Fruit fly (Drosophila melanogaster) whole organism, prepupa: Measurements from ENCODE around the gene Ets97D.

Experiments
- Blimp-1 ChIP-seq: fragments of 200-800 bp; sonication (Bioruptor generic); optimal IDR thresholded peaks from 3 replicates; lab custom pipeline; 2017; ENCODE audit warnings: missing biosample characterization, missing genetic modification characterization, mild to moderate bottlenecking, moderate library complexity, missing genetic modification reagents
- CG10631 ChIP-seq: fragments of 200-800 bp; sonication (Bioruptor generic); optimal IDR thresholded peaks from 2 replicates; lab custom pipeline; 2016; ENCODE audit warnings: missing biosample characterization, missing genetic modification characterization
- CG10669 ChIP-seq: fragments of 200-800 bp; sonication (Bioruptor generic); optimal IDR thresholded peaks from 3 replicates; lab custom pipeline; 2018; ENCODE audit warnings: missing biosample characterization, mild to moderate bottlenecking, missing genetic modification characterization, moderate library complexity
- CG11762 ChIP-seq: fragments of 200-800 bp; sonication (Bioruptor generic); optimal IDR thresholded peaks from 3 replicates; lab custom pipeline; 2016; ENCODE audit warnings: missing biosample characterization, missing genetic modification characterization; ENCODE audit not compliant: insufficient read depth
- CG1621 ChIP-seq: fragments of 200-800 bp; sonication (Bioruptor generic); optimal IDR thresholded peaks from 3 replicates; lab custom pipeline; 2018; ENCODE audit warnings: missing biosample characterization, mild to moderate bottlenecking, missing genetic modification characterization
- CG3032 ChIP-seq: fragments of 200-800 bp; optimal IDR thresholded peaks from 2 replicates; lab custom pipeline; 2019; ENCODE audit warnings: missing biosample characterization, mild to moderate bottlenecking, missing genetic modification characterization, moderate library complexity
- CG32006 ChIP-seq: fragments of 200-800 bp; sonication (Bioruptor generic); optimal IDR thresholded peaks from 3 replicates; lab custom pipeline; 2017; ENCODE audit warnings: missing biosample characterization, mild to moderate bottlenecking, missing genetic modification characterization
- CG34406 ChIP-seq: fragments of 200-800 bp; sonication (Bioruptor generic); optimal IDR thresholded peaks from 3 replicates; lab custom pipeline; 2016; ENCODE audit warnings: missing biosample characterization, missing genetic modification characterization
- CG6163 ChIP-seq: fragments of 200-800 bp; sonication (Bioruptor generic); IDR thresholded peaks from 3 replicates; pipeline ENCODE4 v1.3.6; 2022; ENCODE audit warnings: missing biosample characterization, missing genetic modification characterization
- CG6276 ChIP-seq: fragments of 200-800 bp; sonication (Bioruptor generic); optimal IDR thresholded peaks from 2 replicates; lab custom pipeline; 2017; ENCODE audit warnings: missing biosample characterization, mild to moderate bottlenecking, missing genetic modification characterization
- CG6854 ChIP-seq: fragments of 200-800 bp; sonication (Bioruptor generic); optimal IDR thresholded peaks from 2 replicates; lab custom pipeline; 2017; ENCODE audit warnings: missing biosample characterization, mild to moderate bottlenecking, missing genetic modification characterization
- CG7368 ChIP-seq: fragments of 200-800 bp; sonication (Bioruptor generic); optimal IDR thresholded peaks from 3 replicates; lab custom pipeline; 2016; ENCODE audit warnings: missing biosample characterization, missing genetic modification characterization
- CG8119 ChIP-seq: fragments of 200-800 bp; sonication (Bioruptor generic); IDR thresholded peaks from 3 replicates; pipeline ENCODE4 v1.3.6; 2022; ENCODE audit warnings: missing biosample characterization, missing genetic modification characterization
- CG8319 ChIP-seq: fragments of 200-800 bp; sonication (Bioruptor generic); optimal IDR thresholded peaks from 3 replicates; lab custom pipeline; 2016; ENCODE audit warnings: missing biosample characterization, missing genetic modification characterization
- CG8632 ChIP-seq: fragments of 200-800 bp; sonication (Bioruptor generic); optimal IDR thresholded peaks from 3 replicates; lab custom pipeline; 2016; ENCODE audit warnings: missing biosample characterization, missing genetic modification characterization
- Eip75B ChIP-seq: fragments of 200-800 bp; sonication (Bioruptor generic); optimal IDR thresholded peaks from 3 replicates; lab custom pipeline; 2016; ENCODE audit warnings: missing biosample characterization, missing genetic modification characterization
- Eip78C ChIP-seq: fragments of 200-800 bp; sonication (Bioruptor generic); peaks from one replicate; lab custom pipeline; 2016; ENCODE audit warnings: missing biosample characterization, missing genetic modification characterization
- Eip93F ChIP-seq: fragments of 200-800 bp; sonication (Bioruptor generic); optimal IDR thresholded peaks from 2 replicates; lab custom pipeline; 2016; ENCODE audit warnings: missing biosample characterization, mild to moderate bottlenecking, missing genetic modification characterization
- Ets96B ChIP-seq: fragments of 200-800 bp; optimal IDR thresholded peaks from 2 replicates; lab custom pipeline; 2019; ENCODE audit warnings: missing biosample characterization, mild to moderate bottlenecking, missing genetic modification characterization, moderate library complexity
- Hr39 ChIP-seq: fragments of 200-800 bp; sonication (Bioruptor generic); optimal IDR thresholded peaks from 2 replicates; lab custom pipeline; 2016; ENCODE audit warnings: missing biosample characterization, missing genetic modification characterization
- Hr4 ChIP-seq: fragments of 200-800 bp; sonication (Bioruptor generic); optimal IDR thresholded peaks from 3 replicates; lab custom pipeline; 2016; ENCODE audit warnings: missing biosample characterization, missing genetic modification characterization
- OdsH ChIP-seq: fragments of 200-800 bp; sonication (Bioruptor generic); optimal IDR thresholded peaks from 3 replicates; lab custom pipeline; 2016; ENCODE audit warnings: missing biosample characterization, missing genetic modification characterization
- Sox14 ChIP-seq: fragments of 200-800 bp; sonication (Bioruptor generic); optimal IDR thresholded peaks from 3 replicates; lab custom pipeline; 2016; ENCODE audit warnings: missing biosample characterization, missing genetic modification characterization
- Sox15 ChIP-seq: fragments of 200-800 bp; sonication (Bioruptor generic); optimal IDR thresholded peaks from 3 replicates; lab custom pipeline; 2016; ENCODE audit warnings: missing biosample characterization, missing genetic modification characterization
- achi ChIP-seq: fragments of 200-800 bp; sonication (Bioruptor generic); optimal IDR thresholded peaks from 3 replicates; lab custom pipeline; 2016; ENCODE audit warnings: missing biosample characterization, missing genetic modification characterization
- acj6 ChIP-seq: fragments of 200-800 bp; sonication (Bioruptor generic); optimal IDR thresholded peaks from 3 replicates; lab custom pipeline; 2016; ENCODE audit warnings: missing biosample characterization, missing genetic modification characterization
- cyc ChIP-seq: fragments of 200-800 bp; sonication (Bioruptor generic); optimal IDR thresholded peaks from 3 replicates; lab custom pipeline; 2016; ENCODE audit warnings: missing biosample characterization, missing genetic modification characterization
- dac ChIP-seq: fragments of 200-800 bp; sonication (Bioruptor generic); optimal IDR thresholded peaks from 2 replicates; lab custom pipeline; 2017; ENCODE audit warnings: missing biosample characterization, mild to moderate bottlenecking, missing genetic modification characterization
- eg ChIP-seq: fragments of 200-800 bp; sonication (Bioruptor generic); IDR thresholded peaks from 3 replicates; pipeline ENCODE4 v1.3.6; 2022; ENCODE audit warnings: missing biosample characterization, missing genetic modification characterization
- esn ChIP-seq: fragments of 200-800 bp; sonication (Bioruptor generic); optimal IDR thresholded peaks from 2 replicates; lab custom pipeline; 2016; ENCODE audit warnings: missing biosample characterization, mild to moderate bottlenecking, missing genetic modification characterization, moderate library complexity
- lz ChIP-seq: fragments of 200-800 bp; sonication (Bioruptor generic); optimal IDR thresholded peaks from 3 replicates; lab custom pipeline; 2016; ENCODE audit warnings: missing biosample characterization, missing genetic modification characterization
- net ChIP-seq: fragments of 200-800 bp; sonication (Bioruptor generic); optimal IDR thresholded peaks from 3 replicates; lab custom pipeline; 2016; ENCODE audit warnings: missing biosample characterization, missing genetic modification characterization
- salr ChIP-seq, 2 experiments: fragments of 200-800 bp; sonication (Bioruptor generic); optimal IDR thresholded peaks; 3 replicates each; lab custom pipeline; 2016 to 2018; ENCODE audit warnings: missing biosample characterization in 2 of 2, missing genetic modification characterization in 2 of 2, mild to moderate bottlenecking in 1 of 2
- ss ChIP-seq, 2 experiments: fragments of 200-800 bp; sonication (Bioruptor generic); optimal IDR thresholded peaks; 2 replicates in 1 of 2; 3 replicates in 1 of 2; lab custom pipeline; 2017 to 2018; ENCODE audit warnings: mild to moderate bottlenecking in 2 of 2, missing biosample characterization in 2 of 2, missing genetic modification characterization in 2 of 2, moderate library complexity in 1 of 2
- svp ChIP-seq: fragments of 200-800 bp; sonication (Bioruptor generic); peaks from one replicate; lab custom pipeline; 2016; ENCODE audit warnings: missing biosample characterization, missing genetic modification characterization
- topi ChIP-seq: fragments of 200-800 bp; sonication (Bioruptor generic); optimal IDR thresholded peaks from 3 replicates; lab custom pipeline; 2016; ENCODE audit warnings: missing biosample characterization, missing genetic modification characterization

Gene Ets97D

DNA sequence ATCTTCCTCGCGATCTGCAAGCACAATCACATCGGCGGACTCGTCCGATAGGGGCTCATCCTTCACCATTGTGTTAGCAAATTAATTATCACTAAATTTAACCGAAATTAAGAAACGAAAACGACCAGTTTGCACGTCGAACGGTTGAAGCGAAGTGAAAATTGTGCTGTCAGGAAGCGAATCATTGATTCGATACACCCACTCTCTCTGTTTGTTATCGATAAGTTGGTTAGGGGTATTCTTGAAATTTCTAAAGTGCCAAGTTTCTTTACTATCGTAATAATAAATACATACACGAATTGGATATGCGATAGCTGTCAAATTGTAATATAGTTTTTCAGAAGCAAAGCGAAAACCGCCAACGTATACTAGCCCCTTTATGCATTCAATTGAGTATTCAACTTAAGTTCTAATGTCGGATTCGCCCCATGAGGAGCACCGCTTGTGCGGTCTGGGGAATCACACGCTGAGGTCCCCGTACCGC is 37.1 kb downstream of the Ets97D start, which contains the start of gene Rb97D (continued):
- TF ChIP-seq CG10669 (GFP tag; lab: Kevin White, UChicago) (peak; percentile 52), net (GFP tag; lab: Kevin White, UChicago) (peak; percentile 61), lz (peak; percentile 80), ss (GFP tag; optimal IDR thresholded peaks at IDR 0.05; lab: Kevin White, UChicago) (peak; percentile 42 to 48), Ets96B (tag; lab: Kevin White, UChicago) (peak; percentile 23), OdsH (GFP tag; lab: Kevin White, UChicago) (peak; percentile 67), Eip93F (GFP tag; lab: Kevin White, UChicago) (no peak), svp (GFP tag; lab: Kevin White, UChicago) (no peak), esn (peak; percentile 69), Hr39 (GFP tag; lab: Kevin White, UChicago) (peak; percentile 77), Blimp-1 (GFP tag; lab: Kevin White, UChicago) (no peak), Sox14 (GFP tag; lab: Kevin White, UChicago) (peak; percentile 83), Hr4 (GFP tag; lab: Kevin White, UChicago) (peak; percentile 78), cyc (GFP tag; lab: Kevin White, UChicago) (peak; percentile 53), dac (GFP tag; lab: Kevin White, UChicago) (peak; percentile 12), CG11762 (GFP tag; lab: Kevin White, UChicago) (no peak)

DNA sequence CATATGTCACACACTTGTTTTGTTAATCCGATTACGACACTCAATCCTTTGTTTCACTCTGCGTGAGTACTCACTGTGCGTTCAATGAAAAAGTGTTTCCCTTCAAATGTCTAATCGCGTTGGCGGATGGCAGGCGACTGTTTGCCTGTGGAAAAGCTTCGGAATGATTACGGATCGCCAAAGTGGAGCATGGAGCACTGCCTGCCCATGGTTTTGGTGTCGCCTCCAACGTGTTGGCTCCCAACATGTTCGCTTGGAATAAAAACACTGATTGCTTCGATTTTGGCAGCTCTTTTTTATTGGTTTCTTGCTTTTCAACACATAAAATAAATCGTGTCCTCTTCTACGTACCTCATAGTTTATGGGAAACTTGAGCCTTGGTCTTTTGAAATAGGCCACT is 40.8 kb downstream of the Ets97D start, which contains the start of gene SPARC:
SPARC (minus strand) TSS at position 144 of the 400 bp plus-strand sequence.
- TF ChIP-seq CG6163 (GFP tag; lab: Robert Waterston, UW) (0 out of 3 replicates have a peak, but pooled peaks have one; percentile 16), ss (GFP tag; optimal IDR thresholded peaks at IDR 0.05; lab: Kevin White, UChicago) (no peak), svp (GFP tag; lab: Kevin White, UChicago) (no peak), topi (GFP tag; lab: Kevin White, UChicago) (no peak), acj6 (no peak), CG6854 (no peak), CG7368 (GFP tag; lab: Kevin White, UChicago) (no peak), Hr39 (GFP tag; lab: Kevin White, UChicago) (no peak), CG8319 (no peak), eg (GFP tag; lab: Robert Waterston, UW) (peak; percentile 43; the same call in 1 of the 3 replicates), CG32006 (GFP tag; lab: Kevin White, UChicago) (no peak)

DNA sequence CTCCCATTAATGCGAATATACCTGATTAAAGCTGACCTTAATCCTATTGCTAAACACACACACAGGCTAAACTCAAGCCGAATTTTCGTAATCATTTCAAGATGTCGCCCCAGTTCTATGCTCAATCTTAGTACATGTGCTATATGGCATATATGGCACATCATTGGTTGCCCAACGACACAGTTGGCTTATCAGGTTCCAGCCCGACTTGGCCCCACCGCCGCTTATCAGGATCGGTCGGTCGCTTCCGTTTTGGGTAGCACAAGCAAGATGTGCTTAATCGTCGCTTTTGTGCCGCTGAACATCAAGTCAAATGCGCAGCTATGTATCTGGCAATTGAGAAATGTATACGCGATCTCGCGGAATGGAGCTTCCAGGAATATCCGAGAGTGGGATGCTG is 41.6 kb downstream of the Ets97D start:
- no peak for TF ChIP-seq CG34406 (GFP tag; lab: Kevin White, UChicago)
- no peak for TF ChIP-seq CG1621 (tag; lab: Kevin White, UChicago)
- TF ChIP-seq Eip75B (GFP tag; lab: Kevin White, UChicago): no peak
- peak; percentile 85 for TF ChIP-seq svp (GFP tag; lab: Kevin White, UChicago)
- no peak for TF ChIP-seq CG8119 (GFP tag; lab: Robert Waterston, UW)

DNA sequence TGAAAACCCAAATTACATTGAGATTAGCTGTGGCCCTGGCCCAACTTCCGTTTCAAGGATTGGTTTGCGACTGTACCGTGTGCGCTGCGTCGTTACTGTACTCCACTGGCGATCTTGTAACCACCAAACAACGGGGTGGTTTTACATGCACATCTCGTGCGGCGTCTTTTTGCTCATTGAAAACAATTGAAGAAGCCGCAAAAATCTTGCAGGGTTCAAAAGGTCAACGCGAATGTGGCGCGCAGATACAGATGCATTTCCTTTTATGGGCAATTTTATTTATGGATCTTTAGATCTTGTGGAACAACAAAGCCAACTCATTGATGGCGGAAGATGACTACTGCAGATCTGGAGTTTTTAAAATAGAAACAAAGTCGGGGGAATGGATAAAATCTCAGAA is 42.2 kb downstream of the Ets97D start:
- no peak for TF ChIP-seq CG3032 (tag; lab: Kevin White, UChicago)
- TF ChIP-seq salr (GFP tag; optimal IDR thresholded peaks at IDR 0.05; lab: Kevin White, UChicago): no peak
- TF ChIP-seq achi (GFP tag; lab: Kevin White, UChicago): no peak
- TF ChIP-seq lz: no peak
- TF ChIP-seq CG8319: no peak
- TF ChIP-seq svp (GFP tag; lab: Kevin White, UChicago): peak; percentile 55
- no peak for TF ChIP-seq Hr39 (GFP tag; lab: Kevin White, UChicago)
- TF ChIP-seq Sox15 (GFP tag; lab: Kevin White, UChicago): no peak
- no peak for TF ChIP-seq eg (GFP tag; lab: Robert Waterston, UW)
- no peak for TF ChIP-seq CG10631
- TF ChIP-seq CG34406 (GFP tag; lab: Kevin White, UChicago): no peak
- TF ChIP-seq Eip78C (GFP tag; lab: Kevin White, UChicago): peak; percentile 17
- no peak for TF ChIP-seq CG6276
- TF ChIP-seq CG8632 (GFP tag; lab: Kevin White, UChicago): no peak
